Fruit fly (Drosophila melanogaster) whole organism: ENCODE data around the gene okr.

Experiments used
- CG8478 ChIP-seq: fragments of >200 bp; optimal IDR thresholded peaks from 2 replicates; lab custom pipeline; 2018; ENCODE audit warnings: inconsistent platforms
- Dll ChIP-seq: fragments of >200 bp; optimal IDR thresholded peaks from 2 replicates; lab custom pipeline; 2017
- EcR ChIP-seq, 2 experiments: fragments of >200 bp; optimal IDR thresholded peaks; 2 replicates each; lab custom pipeline; 2017; ENCODE audit warnings: missing biosample characterization in 2 of 2, missing genetic modification characterization in 2 of 2, missing genetic modification reagents in 2 of 2
- pan ChIP-seq: fragments of >200 bp; optimal IDR thresholded peaks from 2 replicates; lab custom pipeline; 2017
- psq ChIP-seq: fragments of >200 bp; optimal IDR thresholded peaks from 2 replicates; lab custom pipeline; 2017
- usp ChIP-seq: fragments of >200 bp; optimal IDR thresholded peaks from 2 replicates; lab custom pipeline; 2017; ENCODE audit warnings: missing biosample characterization, missing genetic modification characterization, mixed read lengths

Gene okr

DNA sequence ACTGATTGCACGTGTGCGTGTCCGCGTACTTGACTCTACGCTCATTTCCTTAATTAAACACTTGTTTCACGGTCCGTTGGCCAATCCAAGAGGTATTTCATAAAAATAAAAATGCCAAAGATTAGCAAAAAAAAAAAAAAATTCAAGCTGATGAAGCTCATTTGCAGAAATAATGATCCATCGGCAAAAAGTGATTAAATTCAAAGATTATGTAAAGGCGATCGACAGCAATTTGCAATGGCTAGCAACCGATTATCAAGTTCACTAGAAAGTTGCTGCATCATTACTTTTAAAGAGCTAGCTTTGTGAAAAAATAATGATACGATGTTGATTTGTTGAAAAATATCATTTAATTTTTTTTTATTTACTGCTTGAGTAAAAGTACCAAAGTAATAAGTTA, 16.9 kb upstream of the okr start:
- no peak for TF ChIP-seq EcR (GFP tag; optimal IDR thresholded peaks at IDR 0.05; lab: Kevin White, UChicago)
- TF ChIP-seq pan: no peak
- TF ChIP-seq CG8478 (lab: Kevin White, UChicago): no peak
- TF ChIP-seq psq (lab: Kevin White, UChicago): no peak
- TF ChIP-seq Dll (lab: Kevin White, UChicago): no peak
- no peak for TF ChIP-seq usp (GFP tag; lab: Kevin White, UChicago)

- no peak for TF ChIP-seq usp (GFP tag; lab: Kevin White, UChicago)
- TF ChIP-seq psq (lab: Kevin White, UChicago): no peak
- no peak for TF ChIP-seq EcR (GFP tag; optimal IDR thresholded peaks at IDR 0.05; lab: Kevin White, UChicago)
- no peak for TF ChIP-seq pan
- TF ChIP-seq Dll (lab: Kevin White, UChicago): no peak
- no peak for TF ChIP-seq CG8478 (lab: Kevin White, UChicago)
Observed at dm6 chr2L:3006925-3007426, 14.4 kb upstream of the okr start.

- TF ChIP-seq Dll (lab: Kevin White, UChicago) (no peak), EcR (GFP tag; optimal IDR thresholded peaks at IDR 0.05; lab: Kevin White, UChicago) (no peak), usp (GFP tag; lab: Kevin White, UChicago) (no peak), pan (no peak), CG8478 (lab: Kevin White, UChicago) (no peak), psq (lab: Kevin White, UChicago) (no peak)
Observed at dm6 chr2L:3006194-3006593, 13.6 kb upstream of the okr start.

DNA sequence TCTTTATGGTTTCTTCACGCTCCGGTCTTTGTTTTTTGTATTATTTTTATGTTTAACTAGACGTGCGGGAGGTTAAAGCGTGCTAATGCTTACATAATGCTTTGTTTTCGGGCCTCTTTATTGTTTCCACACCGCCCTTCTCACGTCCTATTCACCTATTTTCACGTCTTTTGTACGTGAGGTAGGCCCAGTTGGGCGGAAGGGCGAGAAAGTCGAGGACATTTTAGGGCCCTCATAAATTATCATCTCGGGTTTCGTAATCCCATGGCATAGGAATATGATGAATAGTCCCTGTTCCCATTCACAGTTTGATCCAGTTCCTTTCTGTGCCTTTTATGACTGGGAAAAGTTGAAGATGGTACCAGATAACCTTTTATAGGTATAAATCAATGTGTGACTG, 12.9 kb upstream of the okr start:
- no peak for TF ChIP-seq psq (lab: Kevin White, UChicago)
- no peak for TF ChIP-seq CG8478 (lab: Kevin White, UChicago)
- no peak for TF ChIP-seq EcR (GFP tag; optimal IDR thresholded peaks at IDR 0.05; lab: Kevin White, UChicago)
- no peak for TF ChIP-seq usp (GFP tag; lab: Kevin White, UChicago)
- TF ChIP-seq Dll (lab: Kevin White, UChicago): no peak
- TF ChIP-seq pan: no peak

- TF ChIP-seq Dll (lab: Kevin White, UChicago): no peak
- no peak for TF ChIP-seq EcR (GFP tag; optimal IDR thresholded peaks at IDR 0.05; lab: Kevin White, UChicago)
- TF ChIP-seq psq (lab: Kevin White, UChicago): no peak
- TF ChIP-seq CG8478 (lab: Kevin White, UChicago): no peak
- no peak for TF ChIP-seq usp (GFP tag; lab: Kevin White, UChicago)
- no peak for TF ChIP-seq pan
Observed at dm6 chr2L:3004601-3005000, 12.0 kb upstream of the okr start.

DNA sequence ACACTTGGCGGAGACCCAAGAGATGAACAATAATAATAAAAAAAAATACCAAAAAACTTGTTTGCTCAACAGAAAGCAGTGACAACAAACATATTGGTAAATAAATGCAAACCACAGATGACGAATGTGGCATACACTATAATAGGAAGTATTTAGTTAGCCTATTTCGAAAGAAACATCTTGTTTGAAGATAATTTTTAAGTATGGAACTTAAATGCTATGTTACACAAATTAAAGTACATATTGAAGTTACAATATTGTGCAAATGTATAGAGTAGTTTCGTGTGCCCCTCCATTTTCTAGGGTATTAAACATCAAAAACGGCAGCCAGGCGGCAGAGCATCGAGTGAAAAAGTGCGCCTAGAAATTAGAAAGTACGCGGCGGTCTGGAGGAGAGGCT, 10.8 kb upstream of the okr start:
- no peak for TF ChIP-seq pan
- TF ChIP-seq EcR (GFP tag; optimal IDR thresholded peaks at IDR 0.05; lab: Kevin White, UChicago): no peak
- TF ChIP-seq Dll (lab: Kevin White, UChicago): no peak

- TF ChIP-seq psq (lab: Kevin White, UChicago): no peak
- no peak for TF ChIP-seq usp (GFP tag; lab: Kevin White, UChicago)
- TF ChIP-seq Dll (lab: Kevin White, UChicago): no peak
- TF ChIP-seq EcR (GFP tag; optimal IDR thresholded peaks at IDR 0.05; lab: Kevin White, UChicago): no peak
- no peak for TF ChIP-seq CG8478 (lab: Kevin White, UChicago)
- TF ChIP-seq pan: no peak
Observed at dm6 chr2L:3001953-3002352, 9.4 kb upstream of the okr start.

dm6 chr2L:3000517-3000934, 8.0 kb upstream of the okr start:
- TF ChIP-seq EcR (GFP tag; optimal IDR thresholded peaks at IDR 0.05; lab: Kevin White, UChicago): no peak
- TF ChIP-seq CG8478 (lab: Kevin White, UChicago): no peak
- TF ChIP-seq Dll (lab: Kevin White, UChicago): no peak
- TF ChIP-seq usp (GFP tag; lab: Kevin White, UChicago): no peak
- TF ChIP-seq psq (lab: Kevin White, UChicago): no peak
- TF ChIP-seq pan: no peak

- TF ChIP-seq EcR (GFP tag; optimal IDR thresholded peaks at IDR 0.05; lab: Kevin White, UChicago) (no peak), Dll (lab: Kevin White, UChicago) (no peak), usp (GFP tag; lab: Kevin White, UChicago) (no peak), psq (lab: Kevin White, UChicago) (no peak), pan (no peak)
Observed at dm6 chr2L:2999609-3000008, 7.0 kb upstream of the okr start.

DNA sequence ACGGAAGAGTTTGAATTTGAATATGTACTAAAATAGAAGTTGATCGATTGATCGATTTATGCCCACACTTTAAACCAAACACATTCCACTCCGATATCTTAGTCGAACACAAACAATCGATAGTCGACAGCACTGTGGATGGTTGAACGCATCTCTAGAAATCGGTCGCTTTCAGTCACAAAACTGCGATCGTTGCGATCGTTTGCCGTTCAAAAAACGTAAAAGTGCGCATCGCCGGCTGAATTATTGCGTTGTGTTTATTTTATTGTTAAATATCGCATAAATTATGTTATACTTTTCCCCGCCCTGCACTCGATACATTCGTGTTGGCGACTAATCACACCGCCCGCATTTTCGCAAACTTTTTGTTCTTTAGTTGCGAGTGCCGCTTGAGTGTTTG, 6.6 kb upstream of the okr start, which contains the start of gene Ccdc85:
Gene Ccdc85, plus strand, starts transcription at position 174 of the 400 bp plus-strand sequence.
- TF ChIP-seq pan (no peak), Dll (lab: Kevin White, UChicago) (no peak), psq (lab: Kevin White, UChicago) (no peak)

- TF ChIP-seq CG8478 (lab: Kevin White, UChicago) (no peak), pan (no peak), psq (lab: Kevin White, UChicago) (no peak), usp (GFP tag; lab: Kevin White, UChicago) (no peak), EcR (GFP tag; optimal IDR thresholded peaks at IDR 0.05; lab: Kevin White, UChicago) (no peak), Dll (lab: Kevin White, UChicago) (no peak)
Observed at dm6 chr2L:2993702-2994101, 1.1 kb upstream of the okr start.

dm6 chr2L:2993236-2993635, 677 bp upstream of the okr start:
- TF ChIP-seq usp (GFP tag; lab: Kevin White, UChicago): no peak
- peak; percentile 11 for TF ChIP-seq CG8478 (lab: Kevin White, UChicago)
